Fruit fly (Drosophila melanogaster) whole organism, prepupa: Measurements from ENCODE around the gene p24-1.

Experiments
- CG34406 ChIP-seq: fragments of 200-800 bp; sonication (Bioruptor generic); optimal IDR thresholded peaks from 3 replicates; lab custom pipeline; 2016; ENCODE audit warnings: missing biosample characterization, missing genetic modification characterization
- Eip78C ChIP-seq: fragments of 200-800 bp; sonication (Bioruptor generic); peaks from one replicate; lab custom pipeline; 2016; ENCODE audit warnings: missing biosample characterization, missing genetic modification characterization
- eg ChIP-seq: fragments of 200-800 bp; sonication (Bioruptor generic); IDR thresholded peaks from 3 replicates; pipeline ENCODE4 v1.3.6; 2022; ENCODE audit warnings: missing biosample characterization, missing genetic modification characterization
- vri ChIP-seq: fragments of 200-800 bp; sonication (Bioruptor generic); optimal IDR thresholded peaks from 3 replicates; lab custom pipeline; 2016; ENCODE audit warnings: missing biosample characterization, mild to moderate bottlenecking, missing genetic modification characterization

dm6 chrX:11891682-11892179 is 39.4 kb upstream of the p24-1 start, which contains the start of gene sicily:
- TF ChIP-seq CG34406 (GFP tag; lab: Kevin White, UChicago) (no peak), Eip78C (GFP tag; lab: Kevin White, UChicago) (no peak), eg (no peak), vri (GFP tag; lab: Kevin White, UChicago) (no peak)
